Worm (Caenorhabditis elegans) whole organism, L2 larva: ENCODE measurements around the gene C37C3.18.

Experiments used
- C34F6.9 ChIP-seq: fragments of 150-350 bp; optimal IDR thresholded peaks from 2 replicates; lab custom pipeline; 2014; ENCODE audit warnings: missing biosample characterization, missing genetic modification characterization
- F13H6.1 ChIP-seq: sonication (generic microtip); optimal IDR thresholded peaks from 2 replicates; lab custom pipeline; 2016; ENCODE audit warnings: missing genetic modification characterization, missing compliant biosample characterization
- R02D3.7 ChIP-seq: fragments of 150-350 bp; optimal IDR thresholded peaks from 2 replicates; lab custom pipeline; 2014; ENCODE audit warnings: missing biosample characterization, missing genetic modification characterization
- ZK546.5 ChIP-seq: sonication (generic microtip); optimal IDR thresholded peaks from 2 replicates; lab custom pipeline; 2017; ENCODE audit warnings: missing biosample characterization, missing genetic modification characterization
- alr-1 ChIP-seq: fragments of 150-350 bp; optimal IDR thresholded peaks from 2 replicates; lab custom pipeline; 2014; ENCODE audit warnings: missing biosample characterization, missing genetic modification characterization
- aly-2 ChIP-seq: fragments of 150-350 bp; optimal IDR thresholded peaks from 2 replicates; lab custom pipeline; 2014; ENCODE audit warnings: missing biosample characterization, missing genetic modification characterization
- ama-1 ChIP-seq: fragments of 150-350 bp; optimal IDR thresholded peaks from 2 replicates; lab custom pipeline; 2018; ENCODE audit warnings: inconsistent platforms
- blmp-1 ChIP-seq: sonication (generic microtip); optimal IDR thresholded peaks from 2 replicates; lab custom pipeline; 2017; ENCODE audit warnings: missing genetic modification characterization, mild to moderate bottlenecking, missing compliant biosample characterization, antibody characterized with exemption, moderate library complexity; ENCODE audit not compliant: insufficient read depth
- ceh-16 ChIP-seq: fragments of 150-350 bp; optimal IDR thresholded peaks from 2 replicates; lab custom pipeline; 2014; ENCODE audit warnings: missing biosample characterization, missing genetic modification characterization
- ceh-82 ChIP-seq: fragments of 150-350 bp; optimal IDR thresholded peaks from 2 replicates; lab custom pipeline; 2014; ENCODE audit warnings: missing biosample characterization, missing genetic modification characterization
- dmd-4 ChIP-seq: sonication (generic microtip); optimal IDR thresholded peaks from 2 replicates; lab custom pipeline; 2017; ENCODE audit warnings: missing biosample characterization, missing genetic modification characterization
- elt-1 ChIP-seq: fragments of 150-350 bp; optimal IDR thresholded peaks from 2 replicates; lab custom pipeline; 2014; ENCODE audit warnings: missing biosample characterization, missing genetic modification characterization
- elt-3 ChIP-seq: sonication (generic microtip); optimal IDR thresholded peaks from 2 replicates; lab custom pipeline; 2017; ENCODE audit warnings: missing biosample characterization, missing genetic modification characterization
- fos-1 ChIP-seq: fragments of 150-350 bp; optimal IDR thresholded peaks from 2 replicates; lab custom pipeline; 2014; ENCODE audit warnings: missing biosample characterization, missing genetic modification characterization
- gmeb-1 ChIP-seq: fragments of 150-350 bp; optimal IDR thresholded peaks from 2 replicates; lab custom pipeline; 2014; ENCODE audit warnings: missing biosample characterization, missing genetic modification characterization
- lin-11 ChIP-seq: fragments of 150-350 bp; sonication (generic microtip); optimal IDR thresholded peaks from 2 replicates; lab custom pipeline; 2014; ENCODE audit warnings: missing biosample characterization, missing genetic modification characterization, inconsistent platforms, mixed read lengths
- lin-13 ChIP-seq: fragments of 150-350 bp; optimal IDR thresholded peaks from 2 replicates; lab custom pipeline; 2014; ENCODE audit warnings: missing biosample characterization, missing genetic modification reagents, missing genetic modification characterization
- lin-39 ChIP-seq: fragments of 150-350 bp; optimal IDR thresholded peaks from 2 replicates; lab custom pipeline; 2014; ENCODE audit warnings: missing biosample characterization, missing genetic modification reagents, missing genetic modification characterization
- lsy-2 ChIP-seq, 2 experiments: fragments of 150-350 bp in 1 of 2; sonication (generic microtip) in 1 of 2; optimal IDR thresholded peaks; 2 replicates each; lab custom pipeline; 2014 to 2017; ENCODE audit warnings: missing biosample characterization in 2 of 2, missing genetic modification characterization in 2 of 2
- mab-5 ChIP-seq: fragments of 150-350 bp; optimal IDR thresholded peaks from 2 replicates; lab custom pipeline; 2014; ENCODE audit warnings: missing biosample characterization, missing genetic modification characterization
- mbf-1 ChIP-seq: sonication (generic microtip); optimal IDR thresholded peaks from 2 replicates; lab custom pipeline; 2017; ENCODE audit warnings: missing biosample characterization, missing genetic modification characterization
- nhr-10 ChIP-seq: sonication (generic microtip); optimal IDR thresholded peaks from 2 replicates; lab custom pipeline; 2017; ENCODE audit warnings: missing biosample characterization, missing genetic modification characterization
- nhr-12 ChIP-seq: fragments of 150-350 bp; optimal IDR thresholded peaks from 2 replicates; lab custom pipeline; 2014; ENCODE audit warnings: missing biosample characterization, missing genetic modification characterization
- nhr-129 ChIP-seq: fragments of 150-350 bp; optimal IDR thresholded peaks from 2 replicates; lab custom pipeline; 2014; ENCODE audit warnings: missing biosample characterization, missing genetic modification characterization
- nhr-21 ChIP-seq: fragments of 150-350 bp; optimal IDR thresholded peaks from 2 replicates; lab custom pipeline; 2014; ENCODE audit warnings: missing biosample characterization, missing genetic modification characterization
- nhr-23 ChIP-seq: fragments of 150-350 bp; optimal IDR thresholded peaks from 2 replicates; lab custom pipeline; 2014; ENCODE audit warnings: missing biosample characterization, missing genetic modification reagents, missing genetic modification characterization
- nhr-237 ChIP-seq: fragments of 150-350 bp; optimal IDR thresholded peaks from 2 replicates; lab custom pipeline; 2014; ENCODE audit warnings: missing biosample characterization, missing genetic modification characterization
- sem-4 ChIP-seq: fragments of 150-350 bp; optimal IDR thresholded peaks from 2 replicates; lab custom pipeline; 2014; ENCODE audit warnings: missing biosample characterization, missing genetic modification reagents, missing genetic modification characterization
- sma-9 ChIP-seq, 2 experiments: fragments of 150-350 bp in 1 of 2; sonication (generic microtip) in 1 of 2; optimal IDR thresholded peaks; 2 replicates each; lab custom pipeline; 2014 to 2016; ENCODE audit warnings: missing genetic modification characterization in 2 of 2, mild to moderate bottlenecking in 1 of 2, missing biosample characterization in 1 of 2, missing compliant biosample characterization in 1 of 2, missing genetic modification reagents in 1 of 2, moderate library complexity in 1 of 2
- unc-39 ChIP-seq: fragments of 150-350 bp; optimal IDR thresholded peaks from 2 replicates; lab custom pipeline; 2014; ENCODE audit warnings: missing biosample characterization, missing genetic modification characterization
- unc-55 ChIP-seq: fragments of 150-350 bp; sonication (generic microtip); optimal IDR thresholded peaks from 3 replicates; lab custom pipeline; 2014; ENCODE audit warnings: missing biosample characterization, missing genetic modification reagents, missing genetic modification characterization
- zag-1 ChIP-seq: fragments of 150-350 bp; optimal IDR thresholded peaks from 2 replicates; lab custom pipeline; 2014; ENCODE audit warnings: missing biosample characterization, missing genetic modification characterization
- ztf-1 ChIP-seq: fragments of 200-800 bp; sonication (Bioruptor generic); conservative IDR thresholded peaks from 2 replicates; pipeline ENCODE4 v1.3.6; 2022; ENCODE audit warnings: missing genetic modification characterization, missing compliant biosample characterization
- ztf-11 ChIP-seq: sonication (generic microtip); optimal IDR thresholded peaks from 2 replicates; lab custom pipeline; 2017; ENCODE audit warnings: missing biosample characterization, missing genetic modification characterization
- ztf-4 ChIP-seq: fragments of 150-350 bp; optimal IDR thresholded peaks from 2 replicates; lab custom pipeline; 2014; ENCODE audit warnings: missing biosample characterization, missing genetic modification characterization

The C37C3.18 gene

DNA sequence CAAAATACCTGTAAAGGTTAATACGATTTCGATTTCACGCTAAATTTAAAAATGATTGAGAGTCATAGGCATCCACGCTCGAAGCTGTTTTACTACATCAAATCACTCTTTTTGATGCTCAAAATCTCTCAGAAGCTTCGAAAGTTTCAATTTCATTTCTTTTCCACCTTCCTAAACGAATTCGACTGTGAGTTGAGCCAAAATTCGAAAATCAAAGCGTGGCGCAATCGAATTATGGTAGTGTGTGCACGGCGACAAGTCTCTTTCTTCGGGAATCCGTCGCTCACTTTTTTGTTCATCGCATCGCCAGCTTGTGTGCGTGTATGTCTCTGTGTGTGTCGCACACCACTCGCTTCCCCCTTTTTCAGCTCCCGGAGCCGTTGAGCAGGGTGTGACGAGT lies 18.2 kb downstream of the C37C3.18 start:
- no peak for TF ChIP-seq ama-1 (lab: Kevin White, UChicago)
- no peak for TF ChIP-seq dmd-4
- TF ChIP-seq sma-9 (GFP tag; optimal IDR thresholded peaks at IDR 0.05; lab: Kevin White, UChicago): no peak
- no peak for TF ChIP-seq sma-9 (tag; optimal IDR thresholded peaks at IDR 0.05; lab: Kevin White, UChicago)
- TF ChIP-seq nhr-12 (tag; lab: Kevin White, UChicago): no peak
- TF ChIP-seq F13H6.1: no peak
- no peak for TF ChIP-seq nhr-23

DNA sequence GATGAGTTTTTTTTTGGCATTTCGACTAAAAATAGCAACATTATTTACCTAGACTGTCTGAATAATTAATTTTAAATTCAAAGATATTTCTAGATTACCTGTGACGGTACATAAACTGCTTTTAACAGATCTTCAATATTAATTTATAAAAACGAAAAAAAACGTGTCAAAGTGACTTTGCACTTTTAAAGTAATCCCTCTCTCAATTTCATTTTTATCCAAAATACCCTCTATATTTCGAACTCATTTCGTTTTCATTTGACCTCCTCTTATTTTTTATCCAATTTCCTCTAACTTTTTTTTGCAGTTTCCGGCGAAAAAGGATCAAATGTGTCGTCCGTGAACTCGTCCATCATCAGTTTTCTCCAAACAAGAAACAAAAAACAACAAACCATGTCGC lies 20.7 kb downstream of the C37C3.18 start, which contains the start of gene F40A3.4:
F40A3.4 (plus strand) TSS at position 301 of the 400 bp plus-strand sequence.
- TF ChIP-seq nhr-21 (tag; lab: Kevin White, UChicago): no peak
- TF ChIP-seq unc-39 (tag; lab: Kevin White, UChicago): no peak
- no peak for TF ChIP-seq elt-1
- TF ChIP-seq ama-1 (lab: Kevin White, UChicago): no peak

DNA sequence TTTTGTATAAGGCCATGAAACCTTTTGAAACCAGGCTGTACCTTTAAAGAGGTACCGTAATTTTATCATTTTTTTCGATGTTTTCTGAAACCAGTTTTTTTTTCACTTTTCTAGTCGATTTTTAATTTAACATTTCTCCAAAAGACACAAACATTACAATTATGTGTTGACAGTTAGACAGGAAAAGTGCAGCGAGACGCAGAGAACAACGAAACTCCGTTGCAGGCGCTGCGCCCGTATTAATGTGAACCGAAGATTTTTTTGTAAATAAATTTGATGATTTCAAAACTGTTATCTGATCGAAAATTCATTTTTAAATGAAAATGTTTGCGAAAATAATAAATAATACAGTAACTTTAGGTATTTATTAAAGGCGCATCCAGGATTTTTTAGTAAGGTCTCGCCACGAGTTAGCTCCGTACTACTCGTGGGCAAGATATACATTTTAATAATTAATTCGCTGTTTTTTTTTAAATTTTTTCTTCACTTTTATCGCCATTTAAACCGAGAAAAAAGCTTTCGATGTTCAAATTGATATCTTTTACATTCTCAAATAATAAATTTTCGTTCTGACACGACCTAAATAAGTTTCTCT lies 22.2 kb downstream of the C37C3.18 start, which contains the start of gene F40A3.3:
F40A3.3 (plus strand) TSS at position 564 of the 595 bp plus-strand sequence.
- TF ChIP-seq unc-55 (GFP tag; lab: Kevin White, UChicago) (peak; percentile 2), dmd-4 (no peak), nhr-129 (tag; lab: Kevin White, UChicago) (peak; percentile 1), zag-1 (tag; lab: Kevin White, UChicago) (no peak), fos-1 (tag; lab: Kevin White, UChicago) (no peak), lsy-2 (tag; optimal IDR thresholded peaks at IDR 0.05; lab: Kevin White, UChicago) (peak in 1 of 2 experiments; percentile 12)

DNA sequence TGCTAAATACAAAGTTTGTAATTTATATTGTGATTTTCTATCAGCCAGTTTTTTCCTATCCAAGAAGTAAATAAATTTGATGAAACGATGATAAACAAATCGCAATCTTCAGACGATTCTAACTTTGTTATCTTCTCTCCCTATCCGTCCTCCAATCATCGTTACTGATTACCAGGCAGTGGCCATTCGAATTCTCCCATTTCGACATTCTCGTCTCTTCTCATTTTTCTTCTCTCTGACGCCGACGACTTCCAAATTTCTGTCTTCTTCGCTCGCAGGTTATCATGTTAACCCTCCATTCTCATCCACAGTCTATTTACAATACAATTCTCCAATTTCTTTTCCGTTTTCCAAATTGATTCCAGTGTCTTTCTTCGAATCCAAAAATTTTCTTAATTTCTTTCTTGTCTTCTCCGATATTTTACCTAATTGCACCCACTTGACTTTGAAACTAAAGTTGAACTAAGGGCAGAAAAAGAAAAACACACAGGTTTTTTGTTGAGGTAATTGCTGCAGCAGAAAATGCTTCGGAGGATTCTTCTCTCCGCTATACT lies 23.7 kb downstream of the C37C3.18 start, which contains the start of gene F40A3.2:
F40A3.2 (plus strand) TSS at position 504 of the 554 bp plus-strand sequence.
- no peak for TF ChIP-seq mab-5 (tag; lab: Kevin White, UChicago)
- no peak for TF ChIP-seq ZK546.5
- TF ChIP-seq nhr-23: no peak
- TF ChIP-seq elt-3 (tag; lab: Kevin White, UChicago): no peak
- no peak for TF ChIP-seq ceh-16 (tag; lab: Kevin White, UChicago)
- no peak for TF ChIP-seq blmp-1 (tag; lab: Kevin White, UChicago)
- no peak for TF ChIP-seq R02D3.7 (tag; lab: Kevin White, UChicago)
- TF ChIP-seq ztf-11 (tag; lab: Kevin White, UChicago): no peak
- TF ChIP-seq nhr-129 (tag; lab: Kevin White, UChicago): peak; percentile 3
- no peak for TF ChIP-seq lin-11
- TF ChIP-seq gmeb-1 (tag; lab: Kevin White, UChicago): peak; percentile 16
- no peak for TF ChIP-seq nhr-237 (tag; lab: Kevin White, UChicago)
- no peak for TF ChIP-seq elt-1

DNA sequence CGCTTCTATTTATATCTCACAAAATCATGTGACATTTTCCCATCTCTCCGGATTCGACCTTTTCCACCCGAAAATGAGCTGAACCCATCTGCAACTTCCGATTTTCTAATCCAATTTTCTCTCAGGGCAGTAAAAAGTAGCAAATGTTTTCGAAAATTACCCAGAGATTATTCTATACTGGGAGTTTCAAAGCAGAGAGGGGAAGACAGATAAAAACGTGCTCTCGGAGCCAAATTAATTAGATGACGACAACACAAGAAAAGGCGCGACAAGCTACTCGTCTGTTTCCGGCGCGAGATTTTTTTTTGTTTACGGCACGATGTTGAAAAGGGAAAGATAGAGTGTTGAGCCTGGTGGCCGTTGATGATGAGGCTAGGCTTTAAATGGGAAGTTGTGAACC lies 29.6 kb downstream of the C37C3.18 start:
- TF ChIP-seq lin-11: no peak
- TF ChIP-seq C34F6.9 (tag; lab: Kevin White, UChicago): peak; percentile 21
- TF ChIP-seq sem-4 (tag; lab: Kevin White, UChicago): peak; percentile 3
- peak; percentile 19 for TF ChIP-seq nhr-129 (tag; lab: Kevin White, UChicago)
- TF ChIP-seq, all 48 proteins: peak for 3

DNA sequence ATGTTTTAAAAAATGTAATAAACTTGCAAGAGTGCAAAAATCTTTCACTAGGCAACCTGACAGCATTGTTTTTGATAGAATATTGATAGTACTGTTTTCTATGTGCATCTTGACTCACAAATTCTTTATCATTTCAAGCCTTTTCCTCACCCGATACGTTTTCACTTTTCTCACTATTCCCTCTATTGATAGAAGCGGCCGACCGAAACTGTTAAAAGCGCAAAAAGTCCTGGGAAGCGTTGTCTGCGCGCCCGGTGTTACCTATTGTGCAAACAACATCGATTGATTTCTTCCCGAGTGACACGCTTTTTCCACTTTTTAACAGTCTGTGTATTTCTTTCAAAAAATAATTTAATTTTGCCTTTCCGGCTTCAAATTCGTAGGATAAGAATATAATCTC lies 33.2 kb downstream of the C37C3.18 start:
- TF ChIP-seq lin-39 (tag; lab: Kevin White, UChicago): no peak
- no peak for TF ChIP-seq aly-2
- TF ChIP-seq fos-1 (tag; lab: Kevin White, UChicago): peak; percentile 50
- no peak for TF ChIP-seq nhr-129 (tag; lab: Kevin White, UChicago)

DNA sequence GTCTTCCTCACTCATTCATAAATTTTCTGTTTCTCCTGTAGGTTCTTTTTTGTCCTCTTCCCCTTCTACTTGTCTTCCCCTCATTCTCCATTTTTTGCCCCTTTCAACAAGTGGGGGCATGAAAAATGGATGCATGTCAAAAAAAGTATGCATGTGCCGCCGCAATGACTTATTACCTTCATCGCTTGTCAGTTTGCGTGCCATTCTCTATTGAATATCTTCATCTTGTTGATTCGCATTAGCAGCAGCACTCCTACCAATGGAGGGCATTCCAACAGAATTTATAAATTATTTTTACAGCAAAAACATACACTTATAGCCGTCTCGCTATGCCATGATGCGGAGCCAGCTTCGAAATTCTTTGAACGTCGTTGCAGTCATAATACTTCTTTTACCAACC lies 36.4 kb downstream of the C37C3.18 start, which contains the start of gene F40A3.1:
F40A3.1 (plus strand) TSS at position 301 of the 400 bp plus-strand sequence.
- TF ChIP-seq unc-55 (GFP tag; lab: Kevin White, UChicago): no peak
- TF ChIP-seq mbf-1 (tag; lab: Kevin White, UChicago): no peak
- TF ChIP-seq nhr-129 (tag; lab: Kevin White, UChicago): no peak
- no peak for TF ChIP-seq dmd-4
- TF ChIP-seq C34F6.9 (tag; lab: Kevin White, UChicago): no peak
- TF ChIP-seq lsy-2 (tag; optimal IDR thresholded peaks at IDR 0.05; lab: Kevin White, UChicago): no peak
- no peak for TF ChIP-seq elt-3 (tag; lab: Kevin White, UChicago)
- TF ChIP-seq nhr-23: no peak
- no peak for TF ChIP-seq elt-1
- no peak for TF ChIP-seq nhr-10
- TF ChIP-seq unc-39 (tag; lab: Kevin White, UChicago): no peak
- TF ChIP-seq lin-13 (GFP tag; lab: Kevin White, UChicago): no peak
- no peak for TF ChIP-seq alr-1 (tag; lab: Kevin White, UChicago)
- TF ChIP-seq ztf-1 (GFP tag; lab: Robert Waterston, UW): no peak
- no peak for TF ChIP-seq sma-9 (GFP tag; optimal IDR thresholded peaks at IDR 0.05; lab: Kevin White, UChicago)
- no peak for TF ChIP-seq sma-9 (tag; optimal IDR thresholded peaks at IDR 0.05; lab: Kevin White, UChicago)
- TF ChIP-seq ceh-82 (tag; lab: Kevin White, UChicago): no peak
- TF ChIP-seq gmeb-1 (tag; lab: Kevin White, UChicago): no peak
- TF ChIP-seq ama-1 (lab: Kevin White, UChicago): no peak
- TF ChIP-seq ztf-4 (tag; lab: Kevin White, UChicago): no peak
- TF ChIP-seq mab-5 (tag; lab: Kevin White, UChicago): no peak
